Worm (Caenorhabditis elegans) whole organism, L4 larva: Measurements from ENCODE around the gene cpna-3.

ENCODE experiments used
- D1046.2 ChIP-seq: fragments of 200-800 bp; sonication (Bioruptor generic); IDR thresholded peaks from 2 replicates; pipeline ENCODE4 v1.3.6; 2022; ENCODE audit warnings: missing genetic modification characterization, missing compliant biosample characterization
- F37D6.2 ChIP-seq: sonication (generic microtip); optimal IDR thresholded peaks from 2 replicates; lab custom pipeline; 2016; ENCODE audit warnings: mild to moderate bottlenecking, missing genetic modification characterization, missing compliant biosample characterization
- T20F7.1 ChIP-seq: fragments of 200-800 bp; sonication (Bioruptor generic); optimal IDR thresholded peaks from 2 replicates; lab custom pipeline; 2018; ENCODE audit warnings: mild to moderate bottlenecking, missing genetic modification characterization, missing compliant biosample characterization
- T26A8.4 ChIP-seq: fragments of 200-800 bp; sonication (Bioruptor generic); IDR thresholded peaks from 2 replicates; pipeline ENCODE4 v1.3.6; 2022; ENCODE audit warnings: missing genetic modification characterization, missing compliant biosample characterization
- Y75B8A.6 ChIP-seq: fragments of 200-800 bp; sonication (Bioruptor generic); IDR thresholded peaks from 2 replicates; pipeline ENCODE4 v1.3.6; 2022; ENCODE audit warnings: missing genetic modification reagents, missing genetic modification characterization, missing compliant biosample characterization
- ZK337.2 ChIP-seq: fragments of 200-800 bp; sonication (Bioruptor generic); IDR thresholded peaks from 2 replicates; pipeline ENCODE4 v1.3.6; 2022; ENCODE audit warnings: missing genetic modification reagents, missing genetic modification characterization, missing compliant biosample characterization
- aha-1 ChIP-seq: fragments of 150-350 bp; peaks from one replicate; lab custom pipeline; 2014; ENCODE audit warnings: missing biosample characterization, missing genetic modification characterization
- arid-1 ChIP-seq: fragments of 200-800 bp; sonication (Bioruptor generic); conservative IDR thresholded peaks from 2 replicates; pipeline ENCODE4 v1.3.6; 2022; ENCODE audit warnings: missing genetic modification reagents, missing genetic modification characterization, missing compliant biosample characterization
- ceh-20 ChIP-seq: fragments of 200-800 bp; sonication (Bioruptor generic); IDR thresholded peaks from 2 replicates; pipeline ENCODE4 v1.3.6; 2022; ENCODE audit warnings: missing genetic modification reagents, missing genetic modification characterization, missing compliant biosample characterization
- ceh-44 ChIP-seq: fragments of 200-800 bp; sonication (Bioruptor generic); IDR thresholded peaks from 2 replicates; pipeline ENCODE4 v1.3.6; 2022; ENCODE audit warnings: missing genetic modification reagents, missing genetic modification characterization, missing compliant biosample characterization
- cey-2 ChIP-seq: sonication (generic microtip); optimal IDR thresholded peaks from 3 replicates; lab custom pipeline; 2017; ENCODE audit warnings: missing genetic modification characterization, mild to moderate bottlenecking, missing compliant biosample characterization, antibody characterized with exemption, borderline replicate concordance; ENCODE audit not compliant: insufficient read depth
- ctbp-1 ChIP-seq: fragments of 200-800 bp; sonication (Bioruptor generic); IDR thresholded peaks from 2 replicates; pipeline ENCODE4 v1.3.6; 2022; ENCODE audit warnings: missing genetic modification reagents, missing genetic modification characterization, missing compliant biosample characterization
- daf-19 ChIP-seq: fragments of 200-800 bp; sonication (Bioruptor generic); conservative IDR thresholded peaks from 2 replicates; pipeline ENCODE4 v1.3.6; 2022; ENCODE audit warnings: missing genetic modification characterization, missing compliant biosample characterization
- dmd-6 ChIP-seq: fragments of 200-800 bp; sonication (Bioruptor generic); IDR thresholded peaks from 2 replicates; pipeline ENCODE4 v1.3.6; 2022; ENCODE audit warnings: missing genetic modification reagents, missing genetic modification characterization, missing compliant biosample characterization
- dmd-8 ChIP-seq: fragments of 200-800 bp; sonication (Bioruptor generic); IDR thresholded peaks from 2 replicates; pipeline ENCODE4 v1.3.6; 2022; ENCODE audit warnings: missing genetic modification characterization, missing compliant biosample characterization
- dpl-1 ChIP-seq: fragments of 150-350 bp; optimal IDR thresholded peaks from 2 replicates; lab custom pipeline; 2014; ENCODE audit warnings: missing biosample characterization, missing genetic modification reagents, missing genetic modification characterization
- duxl-1 ChIP-seq: sonication (generic microtip); optimal IDR thresholded peaks from 2 replicates; lab custom pipeline; 2016; ENCODE audit warnings: mild to moderate bottlenecking, missing genetic modification characterization, moderate library complexity, missing compliant biosample characterization; ENCODE audit not compliant: poor library complexity
- fkh-10 ChIP-seq: fragments of 150-350 bp; optimal IDR thresholded peaks from 2 replicates; lab custom pipeline; 2014; ENCODE audit warnings: missing biosample characterization, missing genetic modification reagents, missing genetic modification characterization
- fos-1 ChIP-seq: fragments of 150-350 bp; optimal IDR thresholded peaks from 2 replicates; lab custom pipeline; 2014; ENCODE audit warnings: missing biosample characterization, missing genetic modification characterization
- gei-8 ChIP-seq: fragments of 200-800 bp; sonication (Bioruptor generic); optimal IDR thresholded peaks from 2 replicates; lab custom pipeline; 2018; ENCODE audit warnings: mild to moderate bottlenecking, missing genetic modification characterization, missing compliant biosample characterization
- hif-1 ChIP-seq, 2 experiments: sonication (generic microtip); optimal IDR thresholded peaks; 2 replicates each; lab custom pipeline; 2016 to 2017; ENCODE audit warnings: missing compliant biosample characterization in 2 of 2, missing genetic modification characterization in 2 of 2, missing genetic modification reagents in 2 of 2, missing genotype in 2 of 2, mild to moderate bottlenecking in 1 of 2
- hlh-30 ChIP-seq: sonication (generic microtip); optimal IDR thresholded peaks from 2 replicates; lab custom pipeline; 2017; ENCODE audit warnings: antibody characterized with exemption, mild to moderate bottlenecking, missing genetic modification characterization, missing compliant biosample characterization; ENCODE audit not compliant: insufficient read depth
- lim-7 ChIP-seq: fragments of 200-800 bp; sonication (Bioruptor generic); IDR thresholded peaks from 2 replicates; pipeline ENCODE4 v1.3.6; 2022; ENCODE audit warnings: missing genetic modification characterization, missing compliant biosample characterization
- lin-38 ChIP-seq: fragments of 200-800 bp; sonication (Bioruptor generic); IDR thresholded peaks from 2 replicates; pipeline ENCODE4 v1.3.6; 2022; ENCODE audit warnings: missing genetic modification reagents, missing genetic modification characterization, missing compliant biosample characterization
- madf-5 ChIP-seq, 2 experiments: fragments of 200-800 bp; sonication (Bioruptor generic); IDR thresholded peaks; 2 replicates each; pipeline ENCODE4 v1.3.6; 2022; ENCODE audit warnings: missing compliant biosample characterization in 2 of 2, missing genetic modification characterization in 2 of 2
- madf-9 ChIP-seq: fragments of 200-800 bp; sonication (Bioruptor generic); conservative IDR thresholded peaks from 2 replicates; pipeline ENCODE4 v1.3.6; 2022; ENCODE audit warnings: missing genetic modification reagents, missing genetic modification characterization, missing compliant biosample characterization
- mdl-1 ChIP-seq, 2 experiments: fragments of 150-350 bp in 1 of 2; sonication (generic microtip) in 1 of 2; optimal IDR thresholded peaks; 2 replicates each; lab custom pipeline; 2014 to 2017; ENCODE audit warnings: missing biosample characterization in 2 of 2, missing genetic modification characterization in 2 of 2
- mes-2 ChIP-seq: sonication (generic microtip); optimal IDR thresholded peaks from 2 replicates; lab custom pipeline; 2016; ENCODE audit warnings: missing genotype, mild to moderate bottlenecking, missing genetic modification characterization, missing compliant biosample characterization; ENCODE audit not compliant: poor library complexity, severe bottlenecking
- nhr-102 ChIP-seq: sonication (generic microtip); optimal IDR thresholded peaks from 2 replicates; lab custom pipeline; 2016; ENCODE audit warnings: mild to moderate bottlenecking, missing genetic modification characterization, moderate library complexity, missing compliant biosample characterization
- nhr-28 ChIP-seq: fragments of 150-350 bp; optimal IDR thresholded peaks from 2 replicates; lab custom pipeline; 2014; ENCODE audit warnings: missing biosample characterization, missing genetic modification characterization
- nhr-42 ChIP-seq: fragments of 200-800 bp; sonication (Bioruptor generic); IDR thresholded peaks from 2 replicates; pipeline ENCODE4 v1.3.6; 2022; ENCODE audit warnings: missing genetic modification characterization, missing compliant biosample characterization
- nhr-76 ChIP-seq: fragments of 150-350 bp; optimal IDR thresholded peaks from 2 replicates; lab custom pipeline; 2014; ENCODE audit warnings: missing biosample characterization, missing genetic modification characterization
- pha-4 ChIP-seq, 2 experiments: fragments of 150-350 bp in 1 of 2; fragments of 200-800 bp in 1 of 2; sonication (Bioruptor generic) in 1 of 2; IDR thresholded peaks in 1 of 2; optimal IDR thresholded peaks in 1 of 2; 2 replicates each; pipeline versions ENCODE4 v1.3.6 to Lab custom; 2014 to 2022; ENCODE audit warnings: missing genetic modification characterization in 2 of 2, missing genetic modification reagents in 2 of 2, missing biosample characterization in 1 of 2, missing compliant biosample characterization in 1 of 2
- rbr-2 ChIP-seq: sonication (generic microtip); optimal IDR thresholded peaks from 2 replicates; lab custom pipeline; 2016; ENCODE audit warnings: missing genotype, missing genetic modification characterization, missing compliant biosample characterization
- set-16 ChIP-seq: fragments of 200-800 bp; sonication (Bioruptor generic); IDR thresholded peaks from 2 replicates; pipeline ENCODE4 v1.3.6; 2022; ENCODE audit warnings: missing genetic modification reagents, missing genetic modification characterization, missing compliant biosample characterization
- snpc-1.2 ChIP-seq: fragments of 200-800 bp; sonication (Bioruptor generic); IDR thresholded peaks from 2 replicates; pipeline ENCODE4 v1.3.6; 2022; ENCODE audit warnings: missing genetic modification reagents, missing genetic modification characterization, missing compliant biosample characterization
- tag-97 ChIP-seq: fragments of 200-800 bp; sonication (Bioruptor generic); IDR thresholded peaks from 2 replicates; pipeline ENCODE4 v1.3.6; 2022; ENCODE audit warnings: missing genetic modification characterization, missing compliant biosample characterization
- tra-1 ChIP-seq: fragments of 200-800 bp; sonication (Bioruptor generic); IDR thresholded peaks from 2 replicates; pipeline ENCODE4 v1.3.6; 2022; ENCODE audit warnings: missing genetic modification reagents, missing genetic modification characterization, missing compliant biosample characterization
- unc-130 ChIP-seq: sonication (generic microtip); optimal IDR thresholded peaks from 2 replicates; lab custom pipeline; 2016; ENCODE audit warnings: missing genetic modification reagents, missing genetic modification characterization, missing compliant biosample characterization
- zfp-3 ChIP-seq: fragments of 200-800 bp; sonication (Bioruptor generic); conservative IDR thresholded peaks from 2 replicates; pipeline ENCODE4 v1.3.6; 2022; ENCODE audit warnings: missing genetic modification reagents, missing genetic modification characterization, missing compliant biosample characterization
- ztf-7 ChIP-seq: fragments of 150-350 bp; optimal IDR thresholded peaks from 2 replicates; lab custom pipeline; 2014; ENCODE audit warnings: missing biosample characterization, missing genetic modification characterization

cpna-3 gene

ce11 chrIV:9074244-9074723 is 22.4 kb upstream of the cpna-3 start, which contains the start of gene mppb-1 (continued):
- TF ChIP-seq gei-8 (GFP tag; lab: Kevin White, UChicago) (no peak), nhr-42 (GFP tag; lab: Robert Waterston, UW) (0 out of 2 replicates have a peak, but pooled peaks have one; percentile 34), dmd-8 (GFP tag; lab: Robert Waterston, UW) (no peak), aha-1 (tag; lab: Kevin White, UChicago) (peak; percentile 48), dmd-6 (GFP tag; lab: Robert Waterston, UW) (peak; percentile 79), F37D6.2 (peak; percentile 31), mdl-1 (tag; optimal IDR thresholded peaks at IDR 0.05; lab: Kevin White, UChicago) (peak in 1 of 2 experiments; percentile 61), mes-2 (tag; lab: Kevin White, UChicago) (peak; percentile 100), nhr-28 (peak; percentile 55), ceh-44 (peak; percentile 84), D1046.2 (GFP tag; lab: Robert Waterston, UW) (peak; percentile 67; the same call in 1 of the 2 replicates), lim-7 (GFP tag; lab: Robert Waterston, UW) (no peak), rbr-2 (peak; percentile 53), tag-97 (GFP tag; lab: Robert Waterston, UW) (no peak), hif-1 (tag; optimal IDR thresholded peaks at IDR 0.05; lab: Kevin White, UChicago) (peak in 1 of 2 experiments; percentile 95), fos-1 (tag; lab: Kevin White, UChicago) (no peak), fkh-10 (GFP tag; lab: Kevin White, UChicago) (peak; percentile 76), zfp-3 (GFP tag; lab: Robert Waterston, UW) (peak; percentile 70; the same call in 1 of the 2 replicates), cey-2 (tag; lab: Kevin White, UChicago) (no peak), set-16 (GFP tag; lab: Robert Waterston, UW) (no peak), nhr-76 (tag; lab: Kevin White, UChicago) (no peak), arid-1 (no peak), nhr-102 (peak; percentile 30), T26A8.4 (GFP tag; lab: Robert Waterston, UW) (peak; percentile 50; the same call in 1 of the 2 replicates), tra-1 (0 out of 2 replicates have a peak, but pooled peaks have one; percentile 53), pha-4 (GFP tag; IDR thresholded peaks at IDR 0.05; lab: Robert Waterston, UW) (peak; percentile 62; the same call in 1 of the 2 replicates), pha-4 (tag; optimal IDR thresholded peaks at IDR 0.05; lab: Kevin White, UChicago) (peak; percentile 15), ztf-7 (peak; percentile 38), Y75B8A.6 (GFP tag; lab: Robert Waterston, UW) (0 out of 2 replicates have a peak, but pooled peaks have one; percentile 16), daf-19 (GFP tag; lab: Robert Waterston, UW) (no peak), madf-5 (GFP tag; IDR thresholded peaks at IDR 0.05; lab: Robert Waterston, UW) (0 out of 4 replicates have a peak, but pooled peaks of 1 of the 2 experiments have one; percentile 41), madf-9 (peak; percentile 84), snpc-1.2 (peak; percentile 56; the same call in 1 of the 2 replicates), ZK337.2 (peak; percentile 94), dpl-1 (GFP tag; lab: Kevin White, UChicago) (peak; percentile 97), unc-130 (peak; percentile 94), T20F7.1 (peak; percentile 61), hlh-30 (peak; percentile 63), ctbp-1 (GFP tag; lab: Robert Waterston, UW) (0 out of 2 replicates have a peak, but pooled peaks have one; percentile 34), duxl-1 (tag; lab: Kevin White, UChicago) (peak; percentile 85), ceh-20 (GFP tag; lab: Robert Waterston, UW) (no peak), lin-38 (GFP tag; lab: Robert Waterston, UW) (peak; percentile 71)
